Worm (Caenorhabditis elegans): Measurements from ENCODE around the gene C45B2.6.

Gene C45B2.6

DNA sequence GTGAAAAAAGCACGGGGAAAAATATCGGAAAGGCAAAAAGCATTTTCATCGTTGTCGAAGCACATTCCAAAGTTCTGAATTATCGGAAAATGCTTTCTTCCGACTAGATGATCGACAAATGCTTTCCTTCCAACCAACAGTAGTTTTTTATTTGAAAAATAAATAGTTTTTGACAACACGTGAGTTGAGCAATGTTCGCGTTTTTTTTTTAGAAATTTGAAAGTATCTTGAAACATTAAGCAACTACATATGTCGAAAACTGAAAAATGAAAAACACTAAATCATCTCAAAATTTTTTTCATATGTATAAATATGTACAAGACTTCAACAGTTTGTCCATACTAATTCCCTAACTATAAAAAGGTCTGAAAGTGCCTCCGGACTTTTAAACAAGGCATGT lies 13.1 kb upstream of the C45B2.6 start, which contains the start of gene hsp-25:
Gene hsp-25, minus strand, starts transcription at position 101 of the 400 bp plus-strand sequence.
- no peak for TF ChIP-seq dmd-4 (tag; optimal IDR thresholded peaks at IDR 0.05)
- no peak for TF ChIP-seq sem-4 (tag; optimal IDR thresholded peaks at IDR 0.05)

DNA sequence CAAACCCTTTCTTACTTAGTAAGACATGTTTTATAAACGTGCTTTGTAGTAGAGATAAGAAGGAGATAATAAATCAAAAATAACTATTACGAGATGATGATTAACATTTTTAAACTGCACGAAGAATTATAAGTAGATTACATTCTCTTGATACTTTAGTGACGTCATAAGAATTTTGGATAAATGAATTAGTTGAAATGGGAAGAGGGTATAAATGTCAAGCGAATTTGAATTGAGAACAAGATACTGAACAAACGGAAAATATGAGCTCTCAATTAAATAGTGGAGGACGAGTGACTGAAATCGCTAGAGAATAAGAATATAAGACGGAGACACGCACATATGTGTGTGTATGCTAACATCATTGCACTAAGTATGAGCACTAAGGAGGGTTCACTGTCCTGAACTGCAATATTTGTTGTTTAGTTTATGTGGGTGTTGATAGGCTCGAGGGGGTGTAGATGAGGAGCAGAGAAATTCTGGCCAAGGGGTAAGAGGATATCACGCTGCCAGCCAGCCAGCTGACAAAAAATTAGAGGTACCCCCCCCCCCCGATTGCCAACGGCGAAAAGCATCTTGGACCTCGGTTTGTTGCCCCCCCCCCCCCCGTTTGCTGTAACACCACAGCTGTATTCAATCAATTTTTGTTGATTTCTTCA lies 12.1 kb upstream of the C45B2.6 start:
- TF ChIP-seq mab-5 (tag; optimal IDR thresholded peaks at IDR 0.05) (no peak), ZK546.5 (tag; optimal IDR thresholded peaks at IDR 0.05) (no peak), lsy-2 (tag; optimal IDR thresholded peaks at IDR 0.05) (peak in 1 of 2 experiments; percentile 27), crh-2 (tag; optimal IDR thresholded peaks at IDR 0.05) (peak; percentile 48), ztf-4 (tag; optimal IDR thresholded peaks at IDR 0.05) (peak; percentile 44), fos-1 (tag; optimal IDR thresholded peaks at IDR 0.05) (no peak), alr-1 (tag; optimal IDR thresholded peaks at IDR 0.05) (no peak), nhr-12 (tag; optimal IDR thresholded peaks at IDR 0.05) (no peak), sem-4 (tag; optimal IDR thresholded peaks at IDR 0.05) (no peak), ztf-1 (GFP tag; conservative IDR thresholded peaks at IDR 0.05) (no peak), egl-27 (tag; optimal IDR thresholded peaks at IDR 0.05) (no peak), nhr-11 (tag; optimal IDR thresholded peaks at IDR 0.05) (no peak), mdl-1 (tag; optimal IDR thresholded peaks at IDR 0.05) (no peak), ceh-16 (tag; optimal IDR thresholded peaks at IDR 0.05) (no peak), elt-1 (tag; optimal IDR thresholded peaks at IDR 0.05) (no peak), Y55F3AM.14 (GFP tag; optimal IDR thresholded peaks at IDR 0.05) (no peak), nhr-237 (tag; optimal IDR thresholded peaks at IDR 0.05) (no peak), C34F6.9 (tag; optimal IDR thresholded peaks at IDR 0.05) (peak; percentile 20), lin-13 (GFP tag; optimal IDR thresholded peaks at IDR 0.05) (no peak), nhr-23 (tag; optimal IDR thresholded peaks at IDR 0.05) (no peak), unc-62 (GFP tag; optimal IDR thresholded peaks at IDR 0.05) (no peak), nhr-129 (tag; optimal IDR thresholded peaks at IDR 0.05) (no peak), lin-11 (tag; optimal IDR thresholded peaks at IDR 0.05) (no peak), unc-39 (tag; optimal IDR thresholded peaks at IDR 0.05) (no peak), elt-3 (tag; optimal IDR thresholded peaks at IDR 0.05) (no peak)

DNA sequence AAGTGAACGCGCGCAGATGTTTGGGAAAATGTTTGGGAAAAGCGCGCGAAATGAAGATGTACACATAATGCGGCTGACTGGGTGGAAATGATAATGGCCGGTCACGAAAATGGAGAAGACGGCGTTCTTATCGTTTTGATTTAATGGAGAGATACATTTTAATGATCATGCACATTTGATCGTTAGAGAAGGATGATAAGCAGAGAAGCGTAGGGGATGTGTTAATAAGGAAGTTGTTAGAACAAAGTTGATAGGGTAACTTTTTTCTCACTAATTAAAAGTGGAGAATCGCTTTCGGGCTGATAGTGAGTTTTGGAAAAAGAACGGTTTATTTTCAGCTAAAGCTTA lies 11.6 kb upstream of the C45B2.6 start:
- TF ChIP-seq lsy-2 (tag; optimal IDR thresholded peaks at IDR 0.05): no peak
- peak; percentile 8 for TF ChIP-seq crh-2 (tag; optimal IDR thresholded peaks at IDR 0.05)
- no peak for TF ChIP-seq dmd-4 (tag; optimal IDR thresholded peaks at IDR 0.05)
- TF ChIP-seq sem-4 (tag; optimal IDR thresholded peaks at IDR 0.05): no peak
- no peak for TF ChIP-seq nhr-12 (tag; optimal IDR thresholded peaks at IDR 0.05)
- TF ChIP-seq unc-39 (tag; optimal IDR thresholded peaks at IDR 0.05): no peak
- no peak for TF ChIP-seq blmp-1 (tag; optimal IDR thresholded peaks at IDR 0.05; ENCODE audit: insufficient read depth)
- peak; percentile 15 for TF ChIP-seq fos-1 (tag; optimal IDR thresholded peaks at IDR 0.05)
- TF ChIP-seq ceh-16 (tag; optimal IDR thresholded peaks at IDR 0.05): no peak
- no peak for TF ChIP-seq ztf-4 (tag; optimal IDR thresholded peaks at IDR 0.05)
- TF ChIP-seq lin-39 (tag; optimal IDR thresholded peaks at IDR 0.05): no peak
- no peak for TF ChIP-seq ama-1 (optimal IDR thresholded peaks at IDR 0.05)
- TF ChIP-seq nhr-77 (tag; optimal IDR thresholded peaks at IDR 0.05): no peak
- no peak for TF ChIP-seq skn-1 (tag; optimal IDR thresholded peaks at IDR 0.05)
- no peak for TF ChIP-seq aly-2 (tag; optimal IDR thresholded peaks at IDR 0.05)
- no peak for TF ChIP-seq sma-3 (GFP tag; optimal IDR thresholded peaks at IDR 0.05)

DNA sequence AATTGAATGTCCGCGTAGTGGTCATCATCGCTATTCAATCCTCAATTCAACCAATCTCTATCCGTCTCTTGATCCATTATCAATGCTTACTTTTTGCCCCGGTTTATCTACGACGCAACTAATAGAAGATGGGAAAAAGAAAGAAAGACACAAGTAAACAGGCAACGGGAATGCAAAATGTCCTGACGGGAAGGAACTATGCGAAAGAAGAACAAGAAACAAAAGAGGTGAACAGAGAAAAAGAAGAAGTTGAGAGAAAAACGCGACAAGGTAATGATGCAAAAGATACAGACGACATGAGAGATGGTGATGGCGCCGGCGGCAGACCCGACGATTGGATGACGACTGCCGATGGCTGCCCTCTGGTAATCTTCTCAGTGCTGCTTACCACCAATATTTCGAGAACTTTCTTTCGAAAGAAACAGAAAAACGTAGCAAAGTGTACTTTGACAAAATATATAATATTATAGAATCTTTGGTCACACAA lies 10.6 kb upstream of the C45B2.6 start:
- TF ChIP-seq nhr-237 (tag; optimal IDR thresholded peaks at IDR 0.05) (no peak), unc-39 (tag; optimal IDR thresholded peaks at IDR 0.05) (no peak), mab-5 (tag; optimal IDR thresholded peaks at IDR 0.05) (peak; percentile 4), Y55F3AM.14 (GFP tag; optimal IDR thresholded peaks at IDR 0.05) (peak; percentile 24), unc-55 (GFP tag; optimal IDR thresholded peaks at IDR 0.05) (peak; percentile 10), lin-13 (GFP tag; optimal IDR thresholded peaks at IDR 0.05) (peak; percentile 64), nhr-10 (tag; optimal IDR thresholded peaks at IDR 0.05) (peak; percentile 25), ceh-16 (tag; optimal IDR thresholded peaks at IDR 0.05) (no peak), egl-27 (tag; optimal IDR thresholded peaks at IDR 0.05) (peak; percentile 75), sma-9 (GFP tag; optimal IDR thresholded peaks at IDR 0.05) (peak; percentile 86), sma-9 (tag; optimal IDR thresholded peaks at IDR 0.05) (no peak), fos-1 (tag; optimal IDR thresholded peaks at IDR 0.05) (peak; percentile 75), aly-2 (tag; optimal IDR thresholded peaks at IDR 0.05) (no peak), nhr-77 (tag; optimal IDR thresholded peaks at IDR 0.05) (no peak), F13H6.1 (tag; optimal IDR thresholded peaks at IDR 0.05) (peak; percentile 90), sem-4 (tag; optimal IDR thresholded peaks at IDR 0.05) (peak; percentile 86), nhr-25 (tag; optimal IDR thresholded peaks at IDR 0.05) (peak; percentile 80), C34F6.9 (tag; optimal IDR thresholded peaks at IDR 0.05) (peak; percentile 44), lsy-2 (tag; optimal IDR thresholded peaks at IDR 0.05) (peak in 1 of 2 experiments; percentile 68), sma-3 (GFP tag; optimal IDR thresholded peaks at IDR 0.05) (peak; percentile 90), mbf-1 (tag; optimal IDR thresholded peaks at IDR 0.05) (no peak), lin-39 (tag; optimal IDR thresholded peaks at IDR 0.05) (no peak), lin-11 (tag; optimal IDR thresholded peaks at IDR 0.05) (no peak), ceh-82 (tag; optimal IDR thresholded peaks at IDR 0.05) (no peak), ztf-4 (tag; optimal IDR thresholded peaks at IDR 0.05) (peak; percentile 78), snpc-4 (tag; optimal IDR thresholded peaks at IDR 0.05) (no peak), R02D3.7 (tag; optimal IDR thresholded peaks at IDR 0.05) (no peak), nhr-6 (tag; optimal IDR thresholded peaks at IDR 0.05) (peak; percentile 74), mdl-1 (tag; optimal IDR thresholded peaks at IDR 0.05) (peak in 1 of 2 experiments; percentile 26), elt-3 (tag; optimal IDR thresholded peaks at IDR 0.05) (no peak)

All from whole organism, L2 larva.